Fruit fly (Drosophila melanogaster): ENCODE results near the gene smal.

DNA sequence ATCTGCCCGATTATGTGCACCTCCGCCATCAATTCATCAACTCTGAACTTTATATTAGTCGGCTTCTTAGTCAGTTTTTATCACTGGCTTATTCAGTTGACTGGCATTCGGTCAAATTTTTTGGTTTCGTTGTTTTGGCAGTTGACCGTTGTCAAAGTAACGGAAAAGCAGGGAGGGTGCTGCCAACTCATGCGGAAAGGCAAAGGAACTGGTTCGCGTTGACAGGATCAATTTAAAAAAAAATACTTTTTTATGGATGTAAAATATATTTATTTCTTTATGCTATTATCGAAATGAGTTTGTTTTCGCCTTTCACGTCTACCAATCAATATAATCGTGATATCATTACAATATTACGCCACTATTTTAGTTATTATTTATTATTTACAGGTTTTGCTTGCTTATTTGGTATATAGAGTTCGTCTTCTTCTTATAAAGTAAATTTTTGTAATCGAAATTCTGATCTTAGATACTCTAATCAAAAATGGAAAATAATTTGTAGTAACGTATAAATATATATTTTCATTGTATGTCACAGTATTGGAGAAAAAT lies 48.3 kb upstream of the smal start, which contains the start of the genes B9d2, tctn and CG9222:
- TF ChIP-seq psq (optimal IDR thresholded peaks at IDR 0.05) = no peak
- TF ChIP-seq ttk (optimal IDR thresholded peaks at IDR 0.05) = no peak
- TF ChIP-seq insv (optimal IDR thresholded peaks at IDR 0.05) = no peak
- no peak for TF ChIP-seq h (optimal IDR thresholded peaks at IDR 0.05)

Measured in Kc167 (cell line).